Fruit fly (Drosophila melanogaster) whole organism, embryonic: ENCODE measurements around the gene dpr18.

ENCODE experiments used
- Ada2b ChIP-seq: fragments of 200-800 bp; sonication (Bioruptor generic); IDR thresholded peaks from 2 replicates; pipeline ENCODE4 v1.3.6; 2022; ENCODE audit warnings: missing biosample characterization, missing genetic modification characterization
- Bgb ChIP-seq: fragments of 200-800 bp; sonication (Bioruptor generic); IDR thresholded peaks from 2 replicates; pipeline ENCODE4 v1.3.6; 2022; ENCODE audit warnings: missing biosample characterization, missing genetic modification characterization; ENCODE audit not compliant: partially characterized antibody
- Bteb2 ChIP-seq: fragments of 200-800 bp; sonication (Bioruptor generic); optimal IDR thresholded peaks from 2 replicates; lab custom pipeline; 2016; ENCODE audit warnings: missing biosample characterization, missing genetic modification characterization
- CG10654 ChIP-seq: fragments of 200-800 bp; sonication (Bioruptor generic); optimal IDR thresholded peaks from 2 replicates; lab custom pipeline; 2016; ENCODE audit warnings: missing biosample characterization, missing genetic modification characterization
- CG1233 ChIP-seq: fragments of 200-800 bp; sonication (Bioruptor generic); optimal IDR thresholded peaks from 4 replicates; lab custom pipeline; 2018; ENCODE audit warnings: missing biosample characterization, mild to moderate bottlenecking, missing genetic modification characterization
- CG12391 ChIP-seq: fragments of 200-800 bp; sonication (Bioruptor generic); optimal IDR thresholded peaks from 3 replicates; lab custom pipeline; 2018; ENCODE audit warnings: missing biosample characterization, mild to moderate bottlenecking, missing genetic modification characterization, moderate library complexity
- CG15514 ChIP-seq: fragments of 200-800 bp; sonication (Bioruptor generic); optimal IDR thresholded peaks from 3 replicates; lab custom pipeline; 2017; ENCODE audit warnings: missing biosample characterization, missing genetic modification characterization, mild to moderate bottlenecking, moderate library complexity, missing genetic modification reagents
- CG1602 ChIP-seq: fragments of 200-800 bp; sonication (Bioruptor generic); optimal IDR thresholded peaks from 3 replicates; lab custom pipeline; 2016; ENCODE audit warnings: missing biosample characterization, missing genetic modification characterization
- CG16815 ChIP-seq: fragments of 200-800 bp; sonication (Bioruptor generic); optimal IDR thresholded peaks from 3 replicates; lab custom pipeline; 2017; ENCODE audit warnings: missing biosample characterization, mild to moderate bottlenecking, missing genetic modification characterization
- CG18476 ChIP-seq: fragments of 200-800 bp; sonication (Bioruptor generic); optimal IDR thresholded peaks from 2 replicates; lab custom pipeline; 2016; ENCODE audit warnings: missing biosample characterization, mild to moderate bottlenecking, missing genetic modification characterization
- CG2202 ChIP-seq: fragments of 200-800 bp; sonication (Bioruptor generic); optimal IDR thresholded peaks from 2 replicates; lab custom pipeline; 2018; ENCODE audit warnings: missing biosample characterization, mild to moderate bottlenecking, missing genetic modification characterization
- CG33557 ChIP-seq: fragments of 200-800 bp; sonication (Bioruptor generic); optimal IDR thresholded peaks from 2 replicates; lab custom pipeline; 2019; ENCODE audit warnings: missing biosample characterization, mild to moderate bottlenecking, missing genetic modification characterization, moderate library complexity
- CG3838 ChIP-seq: fragments of 200-800 bp; sonication (Bioruptor generic); optimal IDR thresholded peaks from 3 replicates; lab custom pipeline; 2016; ENCODE audit warnings: missing biosample characterization, missing genetic modification characterization
- CG3995 ChIP-seq: fragments of 200-800 bp; sonication (Bioruptor generic); optimal IDR thresholded peaks from 3 replicates; lab custom pipeline; 2016; ENCODE audit warnings: missing biosample characterization, missing genetic modification characterization
- CG6254 ChIP-seq: fragments of 200-800 bp; sonication (Bioruptor generic); optimal IDR thresholded peaks from 3 replicates; lab custom pipeline; 2017; ENCODE audit warnings: mild to moderate bottlenecking, missing biosample characterization, missing genetic modification reagents, missing genetic modification characterization
- CG8388 ChIP-seq: fragments of 200-800 bp; sonication (Bioruptor generic); optimal IDR thresholded peaks from 2 replicates; lab custom pipeline; 2019; ENCODE audit warnings: missing biosample characterization, mild to moderate bottlenecking, missing genetic modification characterization, moderate library complexity
- Camta ChIP-seq: fragments of 200-800 bp; sonication (Bioruptor generic); optimal IDR thresholded peaks from 2 replicates; lab custom pipeline; 2016; ENCODE audit warnings: missing biosample characterization, missing genetic modification characterization
- Dad ChIP-seq: fragments of 200-800 bp; sonication (Bioruptor generic); optimal IDR thresholded peaks from 3 replicates; lab custom pipeline; 2016; ENCODE audit warnings: missing biosample characterization, missing genetic modification characterization
- Dek ChIP-seq: fragments of 200-800 bp; sonication (Bioruptor generic); optimal IDR thresholded peaks from 3 replicates; lab custom pipeline; 2019; ENCODE audit warnings: missing biosample characterization, mild to moderate bottlenecking, missing genetic modification characterization, moderate library complexity
- ERR ChIP-seq: fragments of 200-800 bp; sonication (Bioruptor generic); optimal IDR thresholded peaks from 2 replicates; lab custom pipeline; 2016; ENCODE audit warnings: missing biosample characterization, missing genetic modification characterization
- GATAe ChIP-seq: fragments of 200-800 bp; sonication (Bioruptor generic); conservative IDR thresholded peaks from 2 replicates; pipeline ENCODE4 v1.3.6; 2022; ENCODE audit warnings: missing biosample characterization, missing genetic modification characterization
- HHEX ChIP-seq: fragments of 200-800 bp; sonication (Bioruptor generic); optimal IDR thresholded peaks from 3 replicates; lab custom pipeline; 2017; ENCODE audit warnings: missing biosample characterization, mild to moderate bottlenecking, missing genetic modification characterization, missing genetic modification reagents
- HmgD ChIP-seq: fragments of 200-800 bp; sonication (Bioruptor generic); optimal IDR thresholded peaks from 3 replicates; lab custom pipeline; 2016; ENCODE audit warnings: missing biosample characterization, missing genetic modification characterization
- Lpt ChIP-seq: fragments of >200 bp; optimal IDR thresholded peaks from 2 replicates; lab custom pipeline; 2018; ENCODE audit warnings: missing biosample characterization, missing genetic modification characterization
- NC2β ChIP-seq: fragments of 200-800 bp; sonication (Bioruptor generic); optimal IDR thresholded peaks from 2 replicates; lab custom pipeline; 2016; ENCODE audit warnings: missing biosample characterization, missing genetic modification characterization
- NFAT ChIP-seq: fragments of 200-800 bp; sonication (Bioruptor generic); IDR thresholded peaks from 2 replicates; pipeline ENCODE4 v1.3.6; 2022; ENCODE audit warnings: missing biosample characterization, missing genetic modification characterization
- NK7.1 ChIP-seq: fragments of 200-800 bp; sonication (Bioruptor generic); optimal IDR thresholded peaks from 3 replicates; lab custom pipeline; 2016; ENCODE audit warnings: missing biosample characterization, missing genetic modification characterization
- Side ChIP-seq: fragments of 200-800 bp; sonication (Bioruptor generic); optimal IDR thresholded peaks from 2 replicates; lab custom pipeline; 2016; ENCODE audit warnings: missing biosample characterization, missing genetic modification characterization
- YL-1 ChIP-seq: fragments of 200-800 bp; sonication (Bioruptor generic); optimal IDR thresholded peaks from 3 replicates; lab custom pipeline; 2017; ENCODE audit warnings: missing biosample characterization, mild to moderate bottlenecking, missing genetic modification characterization
- bigmax ChIP-seq: fragments of 200-800 bp; sonication (Bioruptor generic); optimal IDR thresholded peaks from 2 replicates; lab custom pipeline; 2018; ENCODE audit warnings: missing biosample characterization, mild to moderate bottlenecking, missing genetic modification characterization
- chif ChIP-seq, 2 experiments: fragments of 200-800 bp; sonication (Bioruptor generic); optimal IDR thresholded peaks; 3 replicates each; lab custom pipeline; 2016; ENCODE audit warnings: missing biosample characterization in 2 of 2, missing genetic modification characterization in 2 of 2
- ci ChIP-seq: fragments of 200-800 bp; sonication (Bioruptor generic); IDR thresholded peaks from 3 replicates; pipeline ENCODE4 v1.3.6; 2022; ENCODE audit warnings: missing biosample characterization, missing genetic modification characterization
- corto ChIP-seq: fragments of 200-800 bp; sonication (Bioruptor generic); optimal IDR thresholded peaks from 2 replicates; lab custom pipeline; 2016; ENCODE audit warnings: missing biosample characterization, mild to moderate bottlenecking, missing genetic modification characterization, moderate library complexity
- danr ChIP-seq: fragments of 200-800 bp; sonication (Bioruptor generic); IDR thresholded peaks from 2 replicates; pipeline ENCODE4 v1.3.6; 2022; ENCODE audit warnings: missing biosample characterization, missing genetic modification characterization
- dmrt11E ChIP-seq: fragments of 200-800 bp; sonication (Bioruptor generic); optimal IDR thresholded peaks from 3 replicates; lab custom pipeline; 2018; ENCODE audit warnings: missing biosample characterization, mild to moderate bottlenecking, missing genetic modification characterization, moderate library complexity
- dmrt99B ChIP-seq: fragments of 200-800 bp; sonication (Bioruptor generic); optimal IDR thresholded peaks from 2 replicates; lab custom pipeline; 2018; ENCODE audit warnings: missing biosample characterization, mild to moderate bottlenecking, missing genetic modification characterization, moderate library complexity
- esg ChIP-seq: fragments of 200-800 bp; sonication (Bioruptor generic); conservative IDR thresholded peaks from 2 replicates; pipeline ENCODE4 v1.3.6; 2022; ENCODE audit warnings: missing biosample characterization, missing genetic modification characterization
- gcm ChIP-seq: fragments of 200-800 bp; sonication (Bioruptor generic); optimal IDR thresholded peaks from 2 replicates; lab custom pipeline; 2019; ENCODE audit warnings: missing biosample characterization, mild to moderate bottlenecking, missing genetic modification characterization, moderate library complexity
- gem ChIP-seq: fragments of 200-800 bp; sonication (Bioruptor generic); optimal IDR thresholded peaks from 2 replicates; lab custom pipeline; 2019; ENCODE audit warnings: missing biosample characterization, mild to moderate bottlenecking, missing genetic modification characterization, moderate library complexity
- inv ChIP-seq: fragments of 200-800 bp; sonication (Bioruptor generic); IDR thresholded peaks from 2 replicates; pipeline ENCODE4 v1.3.6; 2022; ENCODE audit warnings: missing biosample characterization, missing genetic modification characterization; ENCODE audit not compliant: partially characterized antibody
- lov ChIP-seq, 2 experiments: fragments of 200-800 bp in 1 of 2; fragments of >200 bp in 1 of 2; sonication (Bioruptor generic) in 1 of 2; IDR thresholded peaks in 1 of 2; optimal IDR thresholded peaks in 1 of 2; 2 replicates in 1 of 2; 3 replicates in 1 of 2; pipeline versions ENCODE4 v1.3.6 to Lab custom; 2017 to 2022; ENCODE audit warnings: missing biosample characterization in 1 of 2, missing genetic modification characterization in 1 of 2
- nmo ChIP-seq: fragments of 200-800 bp; sonication (Bioruptor generic); optimal IDR thresholded peaks from 2 replicates; lab custom pipeline; 2018; ENCODE audit warnings: missing biosample characterization, mild to moderate bottlenecking, missing genetic modification characterization, moderate library complexity
- pfk ChIP-seq: fragments of 200-800 bp; sonication (Bioruptor generic); optimal IDR thresholded peaks from 2 replicates; lab custom pipeline; 2018; ENCODE audit warnings: missing biosample characterization, mild to moderate bottlenecking, missing genetic modification characterization, moderate library complexity
- phol ChIP-seq: fragments of 200-800 bp; sonication (Bioruptor generic); optimal IDR thresholded peaks from 3 replicates; lab custom pipeline; 2018; ENCODE audit warnings: missing biosample characterization, mild to moderate bottlenecking, missing genetic modification characterization, moderate library complexity
- pita ChIP-seq: fragments of 200-800 bp; sonication (Bioruptor generic); optimal IDR thresholded peaks from 2 replicates; lab custom pipeline; 2017; ENCODE audit warnings: missing biosample characterization, mild to moderate bottlenecking, missing genetic modification characterization
- ranshi ChIP-seq: fragments of 200-800 bp; sonication (Bioruptor generic); IDR thresholded peaks from 2 replicates; pipeline ENCODE4 v1.3.6; 2022; ENCODE audit warnings: missing biosample characterization, missing genetic modification characterization
- seq ChIP-seq: fragments of 200-800 bp; sonication (Bioruptor generic); IDR thresholded peaks from 2 replicates; pipeline ENCODE4 v1.3.6; 2022; ENCODE audit warnings: missing biosample characterization, missing genetic modification characterization
- sim ChIP-seq: fragments of 200-800 bp; sonication (Bioruptor generic); IDR thresholded peaks from 2 replicates; pipeline ENCODE4 v1.3.6; 2022; ENCODE audit warnings: missing biosample characterization, missing genetic modification characterization
- sisA ChIP-seq: fragments of 200-800 bp; sonication (Bioruptor generic); IDR thresholded peaks from 2 replicates; pipeline ENCODE4 v1.3.6; 2022; ENCODE audit warnings: missing biosample characterization, missing genetic modification characterization
- unc-4 ChIP-seq: fragments of 200-800 bp; sonication (Bioruptor generic); IDR thresholded peaks from 2 replicates; pipeline ENCODE4 v1.3.6; 2022; ENCODE audit warnings: missing biosample characterization, missing genetic modification characterization; ENCODE audit not compliant: partially characterized antibody

Gene dpr18

DNA sequence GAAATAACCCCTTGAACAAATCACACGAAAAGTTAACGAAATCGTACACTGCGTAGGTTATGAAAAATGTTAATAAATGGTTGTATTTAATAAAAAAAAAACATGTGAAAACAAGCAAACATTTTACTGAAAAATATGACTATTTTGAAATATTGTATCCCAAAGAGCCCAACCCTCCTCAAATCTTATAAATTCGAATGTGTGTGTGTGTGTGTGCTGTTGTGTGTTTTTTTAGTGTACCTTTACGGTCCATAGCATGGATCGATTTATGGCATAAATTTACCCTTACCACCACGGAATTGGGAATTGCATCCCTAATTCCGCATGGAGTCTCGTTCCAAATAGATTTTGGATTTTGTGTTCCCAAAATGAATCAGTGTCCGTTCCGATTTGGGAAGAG is 39.9 kb downstream of the dpr18 start (continued):
- TF ChIP-seq pita: no peak
- peak; percentile 30 for TF ChIP-seq HHEX (GFP tag; lab: Kevin White, UChicago)
- TF ChIP-seq CG2202 (tag; lab: Kevin White, UChicago): peak; percentile 21
- no peak for TF ChIP-seq GATAe (GFP tag; lab: Robert Waterston, UW)
- TF ChIP-seq NFAT: no peak
- TF ChIP-seq CG33557 (GFP tag; lab: Kevin White, UChicago): no peak
- TF ChIP-seq gem (tag; lab: Kevin White, UChicago): peak; percentile 59
- peak; percentile 52 for TF ChIP-seq CG10654 (GFP tag; lab: Kevin White, UChicago)
- TF ChIP-seq danr (GFP tag; lab: Robert Waterston, UW): 0 out of 2 replicates have a peak, but pooled peaks have one; percentile 29
- TF ChIP-seq Camta (GFP tag; lab: Kevin White, UChicago): peak; percentile 41
- TF ChIP-seq ranshi: peak; percentile 55; the same call in 1 of the 2 replicates
- no peak for TF ChIP-seq sim (GFP tag; lab: Robert Waterston, UW)
- TF ChIP-seq dmrt99B (tag; lab: Kevin White, UChicago): peak; percentile 63
- TF ChIP-seq CG8388 (GFP tag; lab: Kevin White, UChicago): no peak
- peak; percentile 28 for TF ChIP-seq phol (tag; lab: Kevin White, UChicago)
- no peak for TF ChIP-seq unc-4
- 0 out of 2 replicates have a peak, but pooled peaks have one; percentile 45 for TF ChIP-seq seq (GFP tag; lab: Robert Waterston, UW)
- TF ChIP-seq HmgD (GFP tag; lab: Kevin White, UChicago): no peak
- peak; percentile 47 for TF ChIP-seq CG1233 (GFP tag; lab: Kevin White, UChicago)
- peak; percentile 19 for TF ChIP-seq Dad (GFP tag; lab: Kevin White, UChicago)
- TF ChIP-seq nmo: peak; percentile 53
- peak; percentile 54; the same call in 1 of the 2 replicates for TF ChIP-seq Ada2b (GFP tag; lab: Robert Waterston, UW)
- peak; percentile 40 for TF ChIP-seq corto (GFP tag; lab: Kevin White, UChicago)
- no peak for TF ChIP-seq Bgb (GFP tag; lab: Robert Waterston, UW)
- TF ChIP-seq CG3838 (GFP tag; lab: Kevin White, UChicago): no peak
- no peak for TF ChIP-seq CG3995 (GFP tag; lab: Kevin White, UChicago)
- TF ChIP-seq inv: no peak
- TF ChIP-seq Side: peak; percentile 45
- TF ChIP-seq CG12391 (tag; lab: Kevin White, UChicago): peak; percentile 14
- peak; percentile 66; the same call in 1 of the 2 replicates for TF ChIP-seq sisA (GFP tag; lab: Robert Waterston, UW)
- TF ChIP-seq CG6254 (GFP tag; lab: Kevin White, UChicago): no peak
- peak; percentile 1 for TF ChIP-seq NC2β (GFP tag; lab: Kevin White, UChicago)
- TF ChIP-seq gcm (GFP tag; lab: Kevin White, UChicago): no peak
- TF ChIP-seq ERR (GFP tag; lab: Kevin White, UChicago): peak; percentile 12
- no peak for TF ChIP-seq CG16815 (GFP tag; lab: Kevin White, UChicago)
- no peak for TF ChIP-seq Lpt
- no peak for TF ChIP-seq YL-1
- TF ChIP-seq CG18476: no peak
- no peak for TF ChIP-seq NK7.1 (GFP tag; lab: Kevin White, UChicago)
- no peak for TF ChIP-seq pfk
- no peak for TF ChIP-seq dmrt11E (tag; lab: Kevin White, UChicago)
- peak; percentile 73 for TF ChIP-seq ci (GFP tag; lab: Robert Waterston, UW)
- TF ChIP-seq lov (optimal IDR thresholded peaks at IDR 0.05; lab: Kevin White, UChicago): no peak
- no peak for TF ChIP-seq lov (GFP tag; IDR thresholded peaks at IDR 0.05; lab: Robert Waterston, UW)
- peak; percentile 12 for TF ChIP-seq CG15514 (GFP tag; lab: Kevin White, UChicago)
- TF ChIP-seq Dek: no peak
- TF ChIP-seq chif (GFP tag; optimal IDR thresholded peaks at IDR 0.05; lab: Kevin White, UChicago): peak in 1 of 2 experiments; percentile 49
- no peak for TF ChIP-seq bigmax
- peak; percentile 33 for TF ChIP-seq CG1602
- peak; percentile 10 for TF ChIP-seq Bteb2
- TF ChIP-seq esg (GFP tag; lab: Robert Waterston, UW): peak; percentile 28; the same call in 1 of the 2 replicates
